Fruit fly (Drosophila melanogaster): ENCODE results near the gene Cht7.

Gene Cht7

dm6 chr3L:3071675-3072583 is 34.8 kb downstream of the Cht7 start (continued):
- no peak for TF ChIP-seq CG2129 (GFP tag; IDR thresholded peaks at IDR 0.05; ENCODE audit: partially characterized antibody)
- no peak for TF ChIP-seq pum (GFP tag; optimal IDR thresholded peaks at IDR 0.05)
- TF ChIP-seq stc (GFP tag; IDR thresholded peaks at IDR 0.05): no peak
- TF ChIP-seq CG7556 (GFP tag; optimal IDR thresholded peaks at IDR 0.05): peak; percentile 50
- no peak for TF ChIP-seq az2 (GFP tag; optimal IDR thresholded peaks at IDR 0.05)
- no peak for TF ChIP-seq unpg (GFP tag; optimal IDR thresholded peaks at IDR 0.05)
- peak; percentile 62 for TF ChIP-seq twi (tag; optimal IDR thresholded peaks at IDR 0.05)
- TF ChIP-seq sim (GFP tag; IDR thresholded peaks at IDR 0.05): 0 out of 2 replicates have a peak, but pooled peaks have one; percentile 17
- TF ChIP-seq CG6765 (GFP tag; optimal IDR thresholded peaks at IDR 0.05): peak; percentile 44
- TF ChIP-seq phol (tag; optimal IDR thresholded peaks at IDR 0.05): peak; percentile 36
- no peak for TF ChIP-seq CG31365 (tag; optimal IDR thresholded peaks at IDR 0.05)
- no peak for TF ChIP-seq CG3065 (GFP tag; optimal IDR thresholded peaks at IDR 0.05)
- peak; percentile 20 for TF ChIP-seq CG11723 (GFP tag; optimal IDR thresholded peaks at IDR 0.05)
- peak; percentile 42 for TF ChIP-seq CG18476 (GFP tag; optimal IDR thresholded peaks at IDR 0.05)
- peak; percentile 47 for TF ChIP-seq lab (GFP tag; optimal IDR thresholded peaks at IDR 0.05)
- TF ChIP-seq CG2199 (GFP tag; IDR thresholded peaks at IDR 0.05): no peak
- no peak for TF ChIP-seq row (GFP tag; IDR thresholded peaks at IDR 0.05)
- peak; percentile 90 for TF ChIP-seq crol (GFP tag; IDR thresholded peaks at IDR 0.05)
- no peak for TF ChIP-seq fru (optimal IDR thresholded peaks at IDR 0.05)
- TF ChIP-seq nerfin-1 (tag; optimal IDR thresholded peaks at IDR 0.05): no peak
- TF ChIP-seq Mes4 (GFP tag; optimal IDR thresholded peaks at IDR 0.05): no peak
- TF ChIP-seq CG32767 (GFP tag; IDR thresholded peaks at IDR 0.05): peak; percentile 74; the same call in 1 of the 2 replicates
- TF ChIP-seq esg (GFP tag; conservative IDR thresholded peaks at IDR 0.05): no peak
- peak; percentile 66 for TF ChIP-seq CG18599 (GFP tag; optimal IDR thresholded peaks at IDR 0.05)
- peak; percentile 18 for TF ChIP-seq CG18619 (GFP tag; optimal IDR thresholded peaks at IDR 0.05)
- TF ChIP-seq Blimp-1 (GFP tag; optimal IDR thresholded peaks at IDR 0.05): no peak
- peak; percentile 48 for TF ChIP-seq CG8924 (tag; optimal IDR thresholded peaks at IDR 0.05)
- no peak for TF ChIP-seq eyg (GFP tag; optimal IDR thresholded peaks at IDR 0.05)
- no peak for TF ChIP-seq Hr3 (GFP tag; optimal IDR thresholded peaks at IDR 0.05)
- no peak for TF ChIP-seq CG17612 (GFP tag; IDR thresholded peaks at IDR 0.05)
- peak; percentile 57 for TF ChIP-seq chm (GFP tag; IDR thresholded peaks at IDR 0.05)
- peak; percentile 68 for TF ChIP-seq Med (GFP tag)
- no peak for TF ChIP-seq Usf (GFP tag; optimal IDR thresholded peaks at IDR 0.05)
- TF ChIP-seq CG2120 (GFP tag; optimal IDR thresholded peaks at IDR 0.05): peak; percentile 22
- TF ChIP-seq Mad (GFP tag; optimal IDR thresholded peaks at IDR 0.05): no peak
- peak; percentile 10 for TF ChIP-seq caup (GFP tag; optimal IDR thresholded peaks at IDR 0.05; ENCODE audit: severe bottlenecking)
- peak; percentile 15 for TF ChIP-seq CG10543 (GFP tag; optimal IDR thresholded peaks at IDR 0.05)
- TF ChIP-seq ci (GFP tag; IDR thresholded peaks at IDR 0.05): peak; percentile 26; the same call in 1 of the 3 replicates
- TF ChIP-seq Fer1 (GFP tag; optimal IDR thresholded peaks at IDR 0.05): peak; percentile 18
- TF ChIP-seq HLHmδ (GFP tag; optimal IDR thresholded peaks at IDR 0.05): peak; percentile 80
- no peak for TF ChIP-seq her (GFP tag; optimal IDR thresholded peaks at IDR 0.05)
- TF ChIP-seq Drgx (GFP tag; IDR thresholded peaks at IDR 0.05): no peak
- no peak for TF ChIP-seq Awh (GFP tag; IDR thresholded peaks at IDR 0.05)
- TF ChIP-seq Myb (GFP tag; optimal IDR thresholded peaks at IDR 0.05): no peak
- peak; percentile 32 for TF ChIP-seq kah (GFP tag; optimal IDR thresholded peaks at IDR 0.05)
- no peak for TF ChIP-seq zen (tag; optimal IDR thresholded peaks at IDR 0.05)
- peak; percentile 17 for TF ChIP-seq Meics (GFP tag; optimal IDR thresholded peaks at IDR 0.05)
- TF ChIP-seq grau (tag; optimal IDR thresholded peaks at IDR 0.05): peak; percentile 22
- peak; percentile 41 for TF ChIP-seq sug (tag; optimal IDR thresholded peaks at IDR 0.05)

Data from whole organism, embryonic.